Worm (Caenorhabditis elegans): ENCODE results near the gene dhhc-13.

Gene dhhc-13

DNA sequence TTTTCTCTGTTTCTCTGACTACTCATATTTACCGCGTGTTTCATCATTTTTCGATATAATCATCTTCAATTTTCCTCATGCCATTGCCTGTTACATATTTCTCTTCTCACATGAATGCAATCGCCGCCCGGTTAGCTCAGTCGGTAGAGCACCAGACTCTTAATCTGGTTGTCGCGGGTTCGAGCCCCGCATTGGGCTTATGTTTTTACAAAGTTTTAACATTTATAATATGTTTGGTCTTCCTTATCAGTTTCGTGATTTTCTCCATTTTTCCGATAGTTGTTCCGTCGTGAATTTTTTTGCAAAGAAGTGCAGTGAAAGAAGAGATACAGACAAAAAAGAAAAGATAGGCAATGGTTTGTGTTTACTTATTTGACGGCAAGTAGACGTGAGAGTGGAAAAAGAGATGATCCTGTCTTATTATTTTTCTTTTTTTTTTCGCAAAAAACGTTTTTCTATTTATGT, 49.9 kb downstream of the dhhc-13 start (continued):
- no peak for TF ChIP-seq akir-1 (GFP tag; optimal IDR thresholded peaks at IDR 0.05)
- TF ChIP-seq F23B12.7 (tag; optimal IDR thresholded peaks at IDR 0.05; ENCODE audit: insufficient read depth): peak; percentile 87
- peak; percentile 80 for TF ChIP-seq ceh-79 (tag; optimal IDR thresholded peaks at IDR 0.05)
- TF ChIP-seq mxl-1 (tag; optimal IDR thresholded peaks at IDR 0.05): peak; percentile 93
- TF ChIP-seq B0035.1 (tag; optimal IDR thresholded peaks at IDR 0.05): peak; percentile 72
- TF ChIP-seq Y79H2A.3 (GFP tag; conservative IDR thresholded peaks at IDR 0.05): no peak; the same call in 1 of the 2 replicates
- peak; percentile 62 to 83 for TF ChIP-seq let-607 (tag; optimal IDR thresholded peaks at IDR 0.05)
- peak; percentile 7 for TF ChIP-seq nhr-179 (tag; optimal IDR thresholded peaks at IDR 0.05)
- no peak for TF ChIP-seq dpff-1 (tag; optimal IDR thresholded peaks at IDR 0.05)
- peak; percentile 77; the same call in 1 of the 2 replicates for TF ChIP-seq egl-44 (GFP tag; IDR thresholded peaks at IDR 0.05)
- peak in 1 of 3 experiments; percentile 80 for TF ChIP-seq lin-35 (GFP tag; optimal IDR thresholded peaks at IDR 0.05)
- TF ChIP-seq hrde-1 (tag; optimal IDR thresholded peaks at IDR 0.05; ENCODE audit: borderline replicate concordance): peak; percentile 82
- TF ChIP-seq ceh-40 (GFP tag; IDR thresholded peaks at IDR 0.05): peak; percentile 66; the same call in 1 of the 2 replicates
- TF ChIP-seq snpc-1.3 (tag; optimal IDR thresholded peaks at IDR 0.05; ENCODE audit: insufficient read depth): peak; percentile 93
- TF ChIP-seq aptf-3 (GFP tag; IDR thresholded peaks at IDR 0.05): no peak
- peak; percentile 49 for TF ChIP-seq ceh-27 (GFP tag; optimal IDR thresholded peaks at IDR 0.05)
- peak; percentile 94 for TF ChIP-seq him-1 (tag; optimal IDR thresholded peaks at IDR 0.05)
- TF ChIP-seq zim-3 (tag; optimal IDR thresholded peaks at IDR 0.05): peak; percentile 63
- no peak for TF ChIP-seq attf-3 (GFP tag; conservative IDR thresholded peaks at IDR 0.05)
- no peak for TF ChIP-seq sdz-38 (tag; optimal IDR thresholded peaks at IDR 0.05)
- peak; percentile 72; the same call in 1 of the 2 replicates for TF ChIP-seq lir-1 (GFP tag; conservative IDR thresholded peaks at IDR 0.05)
- peak; percentile 79 for TF ChIP-seq F49E8.2 (tag; optimal IDR thresholded peaks at IDR 0.05; ENCODE audit: insufficient read depth)
- peak; percentile 81 for TF ChIP-seq madf-10 (tag; optimal IDR thresholded peaks at IDR 0.05)
- TF ChIP-seq let-526 (GFP tag; IDR thresholded peaks at IDR 0.05): peak; percentile 43; the same call in 1 of the 2 replicates
- TF ChIP-seq dpl-1 (GFP tag; optimal IDR thresholded peaks at IDR 0.05): peak; percentile 45
- peak; percentile 37; the same call in 1 of the 2 replicates for TF ChIP-seq ceh-100 (GFP tag; IDR thresholded peaks at IDR 0.05)
- peak; percentile 78 for TF ChIP-seq lsy-27 (tag; optimal IDR thresholded peaks at IDR 0.05; ENCODE audit: borderline replicate concordance, insufficient read depth)
- peak; percentile 78 for TF ChIP-seq attf-5 (GFP tag; optimal IDR thresholded peaks at IDR 0.05)
- TF ChIP-seq nhr-27 (tag; optimal IDR thresholded peaks at IDR 0.05): no peak
- TF ChIP-seq F10E7.11 (tag; optimal IDR thresholded peaks at IDR 0.05): peak; percentile 4
- no peak for TF ChIP-seq nfya-1 (tag; optimal IDR thresholded peaks at IDR 0.05; ENCODE audit: borderline replicate concordance, insufficient read depth)
- TF ChIP-seq hlh-26 (GFP tag; conservative IDR thresholded peaks at IDR 0.05): no peak
- TF ChIP-seq cebp-2 (GFP tag; IDR thresholded peaks at IDR 0.05): 0 out of 2 replicates have a peak, but pooled peaks have one; percentile 54
- TF ChIP-seq Y56A3A.18 (GFP tag; IDR thresholded peaks at IDR 0.05): peak; percentile 90; the same call in 1 of the 2 replicates
- peak; percentile 77; the same call in 1 of the 2 replicates for TF ChIP-seq madf-3 (GFP tag; IDR thresholded peaks at IDR 0.05)
- TF ChIP-seq egrh-3 (GFP tag; IDR thresholded peaks at IDR 0.05): peak; percentile 24; the same call in 1 of the 2 replicates
- TF ChIP-seq sea-2 (GFP tag; IDR thresholded peaks at IDR 0.05): 0 out of 2 replicates have a peak, but pooled peaks have one; percentile 67
- peak; percentile 75 for TF ChIP-seq ztf-18 (tag; optimal IDR thresholded peaks at IDR 0.05)
- TF ChIP-seq F52B5.7 (tag; optimal IDR thresholded peaks at IDR 0.05): peak; percentile 37
- TF ChIP-seq attf-6 (GFP tag; IDR thresholded peaks at IDR 0.05): peak; percentile 86
- peak; percentile 78; the same call in 1 of the 2 replicates for TF ChIP-seq ztf-25 (GFP tag; IDR thresholded peaks at IDR 0.05)
- no peak for TF ChIP-seq Y67H2A.10 (GFP tag; conservative IDR thresholded peaks at IDR 0.05)
- TF ChIP-seq snpc-3.4 (tag; optimal IDR thresholded peaks at IDR 0.05): peak; percentile 85
- TF ChIP-seq ztf-3 (GFP tag; optimal IDR thresholded peaks at IDR 0.05): peak; percentile 48
- peak; percentile 27 for TF ChIP-seq fkh-3 (tag; optimal IDR thresholded peaks at IDR 0.05)
- TF ChIP-seq snpc-1.1 (tag; optimal IDR thresholded peaks at IDR 0.05; ENCODE audit: insufficient read depth): peak; percentile 73
